Fruit fly (Drosophila melanogaster): ENCODE measurements around the gene Syx5.

- TF ChIP-seq Crg-1 (GFP tag; optimal IDR thresholded peaks at IDR 0.05): peak; percentile 39
- peak; percentile 61 for TF ChIP-seq toe (GFP tag; optimal IDR thresholded peaks at IDR 0.05)
- peak; percentile 44 for TF ChIP-seq CG1620 (GFP tag; optimal IDR thresholded peaks at IDR 0.05)
Measured at dm6 chr2L:16352585-16353580, 45.7 kb downstream of the Syx5 start, which contains the start of the genes Hyls1, chif and CG4455.

Data from whole organism, adult.